Fruit fly (Drosophila melanogaster) whole organism: ENCODE results near the gene Tyler.
A peak's percentile ranks its signal among the peaks of the same experiment; 100 is the strongest.

Source experiments
- CG8478 ChIP-seq: fragments of >200 bp; optimal IDR thresholded peaks from 2 replicates; lab custom pipeline; 2018; ENCODE audit warnings: inconsistent platforms
- Dll ChIP-seq: fragments of >200 bp; optimal IDR thresholded peaks from 2 replicates; lab custom pipeline; 2017
- EcR ChIP-seq, 2 experiments: fragments of >200 bp; optimal IDR thresholded peaks; 2 replicates each; lab custom pipeline; 2017; ENCODE audit warnings: missing biosample characterization in 2 of 2, missing genetic modification characterization in 2 of 2, missing genetic modification reagents in 2 of 2
- pan ChIP-seq: fragments of >200 bp; optimal IDR thresholded peaks from 2 replicates; lab custom pipeline; 2017
- psq ChIP-seq: fragments of >200 bp; optimal IDR thresholded peaks from 2 replicates; lab custom pipeline; 2017
- usp ChIP-seq: fragments of >200 bp; optimal IDR thresholded peaks from 2 replicates; lab custom pipeline; 2017; ENCODE audit warnings: missing biosample characterization, missing genetic modification characterization, mixed read lengths

Tyler gene

dm6 chrX:19640707-19641248 is 29.5 kb downstream of the Tyler start:
- TF ChIP-seq CG8478 (lab: Kevin White, UChicago) (peak; percentile 54), pan (no peak)

- TF ChIP-seq pan = no peak
- TF ChIP-seq usp (GFP tag; lab: Kevin White, UChicago) = no peak
- no peak for TF ChIP-seq psq
- no peak for TF ChIP-seq Dll (lab: Kevin White, UChicago)
- TF ChIP-seq CG8478 (lab: Kevin White, UChicago) = no peak
- no peak for TF ChIP-seq EcR (GFP tag; optimal IDR thresholded peaks at IDR 0.05; lab: Kevin White, UChicago)
Measured at dm6 chrX:19642819-19643504, 31.6 kb downstream of the Tyler start, which contains the start of the genes CG12237 and Sec61gamma. CG12237 (minus strand) TSS chrX:19642869. Sec61gamma (plus strand) TSS chrX:19643327.

- TF ChIP-seq pan (no peak), psq (no peak), EcR (GFP tag; optimal IDR thresholded peaks at IDR 0.05; lab: Kevin White, UChicago) (no peak), CG8478 (lab: Kevin White, UChicago) (no peak), usp (GFP tag; lab: Kevin White, UChicago) (no peak), Dll (lab: Kevin White, UChicago) (no peak)
Measured at dm6 chrX:19645873-19646541, 34.7 kb downstream of the Tyler start, which contains the start of gene Arp10. Arp10 (minus strand) TSS chrX:19646176.

- TF ChIP-seq usp (GFP tag; lab: Kevin White, UChicago) = no peak
- no peak for TF ChIP-seq psq
- no peak for TF ChIP-seq Dll (lab: Kevin White, UChicago)
- TF ChIP-seq pan = no peak
- TF ChIP-seq CG8478 (lab: Kevin White, UChicago) = no peak
- TF ChIP-seq EcR (GFP tag; optimal IDR thresholded peaks at IDR 0.05; lab: Kevin White, UChicago) = no peak
Measured at dm6 chrX:19651757-19652419, 40.6 kb downstream of the Tyler start, which contains the start of the genes Ranbp21 and Elys. Ranbp21 (minus strand) TSS chrX:19652269. Elys (plus strand) TSS chrX:19652305.

dm6 chrX:19662583-19663195 is 51.4 kb downstream of the Tyler start:
- peak; percentile 53 for TF ChIP-seq Dll (lab: Kevin White, UChicago)
- no peak for TF ChIP-seq usp (GFP tag; lab: Kevin White, UChicago)

dm6 chrX:19663196-19663858 is 52.0 kb downstream of the Tyler start:
- TF ChIP-seq Dll (lab: Kevin White, UChicago) = peak; percentile 2
- TF ChIP-seq pan = no peak

dm6 chrX:19663859-19664728 is 52.8 kb downstream of the Tyler start, which contains the start of the genes CG14223 and Ssu72:
CG14223 (minus strand) TSS chrX:19663971.
Ssu72 (plus strand) TSS chrX:19664561.
- TF ChIP-seq pan (no peak), psq (no peak), EcR (GFP tag; optimal IDR thresholded peaks at IDR 0.05; lab: Kevin White, UChicago) (no peak), usp (GFP tag; lab: Kevin White, UChicago) (no peak), CG8478 (lab: Kevin White, UChicago) (no peak), Dll (lab: Kevin White, UChicago) (no peak)
